Worm (Caenorhabditis elegans): ENCODE measurements around the gene M01B2.10.
"Not testable (repeated sequence)": the region's sequence is repeated elsewhere in the genome, so short reads cannot be mapped to it uniquely, and the experiment has no call there.

The M01B2.10 gene

ce11 chrV:15272263-15272662 lies 10.0 kb upstream of the M01B2.10 start, which contains the start of gene T10H4.4:
T10H4.4 (minus strand) TSS chrV:15272363.
- TF ChIP-seq dao-5 (tag; optimal IDR thresholded peaks at IDR 0.05) (no peak), W03F9.2 (tag; optimal IDR thresholded peaks at IDR 0.05) (no peak), him-1 (tag; optimal IDR thresholded peaks at IDR 0.05) (no peak)

ce11 chrV:15268302-15268701 lies 6.1 kb upstream of the M01B2.10 start, which contains the start of gene srw-22:
srw-22 (plus strand) TSS chrV:15268602.
- no peak for TF ChIP-seq dao-5 (tag; optimal IDR thresholded peaks at IDR 0.05)

- TF ChIP-seq W03F9.2 (tag; optimal IDR thresholded peaks at IDR 0.05) (no peak), him-1 (tag; optimal IDR thresholded peaks at IDR 0.05) (no peak), dao-5 (tag; optimal IDR thresholded peaks at IDR 0.05) (no peak)
These were observed 5.2 kb upstream of the M01B2.10 start, which contains the start of gene T10H4.13 for ce11 chrV:15267405-15267804. T10H4.13 (minus strand) TSS chrV:15267505.

- no peak for TF ChIP-seq W03F9.2 (tag; optimal IDR thresholded peaks at IDR 0.05)
- TF ChIP-seq him-1 (tag; optimal IDR thresholded peaks at IDR 0.05), result no peak
- TF ChIP-seq dao-5 (tag; optimal IDR thresholded peaks at IDR 0.05), result no peak
These were observed 3.6 kb upstream of the M01B2.10 start, which contains the start of gene M01B2.13 for ce11 chrV:15265814-15266213. M01B2.13 (minus strand) TSS chrV:15265914.

- TF ChIP-seq him-1 (tag; optimal IDR thresholded peaks at IDR 0.05) (no peak), dao-5 (tag; optimal IDR thresholded peaks at IDR 0.05) (no peak), W03F9.2 (tag; optimal IDR thresholded peaks at IDR 0.05) (no peak)
These were observed 1.9 kb upstream of the M01B2.10 start, which contains the start of gene M01B2.12 for ce11 chrV:15264131-15264530. M01B2.12 (minus strand) TSS chrV:15264231.

ce11 chrV:15259904-15260303 lies 2.3 kb downstream of the M01B2.10 start, which contains the start of gene M01B2.8:
M01B2.8 (plus strand) TSS chrV:15260204.
- TF ChIP-seq dao-5 (tag; optimal IDR thresholded peaks at IDR 0.05) (no peak), him-1 (tag; optimal IDR thresholded peaks at IDR 0.05) (no peak), W03F9.2 (tag; optimal IDR thresholded peaks at IDR 0.05) (no peak)

- TF ChIP-seq him-1 (tag; optimal IDR thresholded peaks at IDR 0.05) (no peak), dao-5 (tag; optimal IDR thresholded peaks at IDR 0.05) (no peak), W03F9.2 (tag; optimal IDR thresholded peaks at IDR 0.05) (no peak)
These were observed 3.2 kb downstream of the M01B2.10 start, which contains the start of gene srsx-37 for ce11 chrV:15259049-15259448. srsx-37 (minus strand) TSS chrV:15259149.

ce11 chrV:15256669-15257068 lies 5.6 kb downstream of the M01B2.10 start, which contains the start of gene srsx-39:
srsx-39 (minus strand) TSS chrV:15256769.
- not testable (repeated sequence) for TF ChIP-seq W03F9.2, him-1, dao-5 (tag; optimal IDR thresholded peaks at IDR 0.05)

ce11 chrV:15253529-15253928 lies 8.7 kb downstream of the M01B2.10 start, which contains the start of gene srbc-75:
srbc-75 (plus strand) TSS chrV:15253829.
- TF ChIP-seq dao-5 (tag; optimal IDR thresholded peaks at IDR 0.05) (no peak), W03F9.2 (tag; optimal IDR thresholded peaks at IDR 0.05) (no peak), him-1 (tag; optimal IDR thresholded peaks at IDR 0.05) (no peak)

ce11 chrV:15252082-15252481 lies 10.2 kb downstream of the M01B2.10 start, which contains the start of gene srbc-76:
srbc-76 (plus strand) TSS chrV:15252382.
- TF ChIP-seq him-1 (tag; optimal IDR thresholded peaks at IDR 0.05), result no peak
- TF ChIP-seq dao-5 (tag; optimal IDR thresholded peaks at IDR 0.05), result no peak
- TF ChIP-seq W03F9.2 (tag; optimal IDR thresholded peaks at IDR 0.05), result no peak

- not testable (repeated sequence) for TF ChIP-seq dao-5, W03F9.2, him-1 (tag; optimal IDR thresholded peaks at IDR 0.05)
These were observed 11.9 kb downstream of the M01B2.10 start, which contains the start of gene srd-28 for ce11 chrV:15250304-15250703. srd-28 (plus strand) TSS chrV:15250604.

- TF ChIP-seq him-1 (tag; optimal IDR thresholded peaks at IDR 0.05), result no peak
- no peak for TF ChIP-seq W03F9.2 (tag; optimal IDR thresholded peaks at IDR 0.05)
- TF ChIP-seq dao-5 (tag; optimal IDR thresholded peaks at IDR 0.05), result no peak
These were observed 17.8 kb downstream of the M01B2.10 start, which contains the start of gene kin-30 for ce11 chrV:15244456-15244855. kin-30 (plus strand) TSS chrV:15244756.

- no peak for TF ChIP-seq him-1 (tag; optimal IDR thresholded peaks at IDR 0.05)
- no peak for TF ChIP-seq dao-5 (tag; optimal IDR thresholded peaks at IDR 0.05)
- no peak for TF ChIP-seq W03F9.2 (tag; optimal IDR thresholded peaks at IDR 0.05)
These were observed 21.0 kb downstream of the M01B2.10 start, which contains the start of gene chil-12 for ce11 chrV:15241259-15241658. chil-12 (plus strand) TSS chrV:15241559.

ce11 chrV:15240215-15240614 lies 22.0 kb downstream of the M01B2.10 start, which contains the start of gene srw-11:
srw-11 (minus strand) TSS chrV:15240315.
- TF ChIP-seq dao-5 (tag; optimal IDR thresholded peaks at IDR 0.05) (no peak), W03F9.2 (tag; optimal IDR thresholded peaks at IDR 0.05) (no peak), him-1 (tag; optimal IDR thresholded peaks at IDR 0.05) (no peak)

Data from whole organism, L4/young adult.